Worm (Caenorhabditis elegans): Measurements from ENCODE around the gene lec-9.
A peak's percentile ranks its signal among the peaks of the same experiment; 100 is the strongest.

lec-9 gene

DNA sequence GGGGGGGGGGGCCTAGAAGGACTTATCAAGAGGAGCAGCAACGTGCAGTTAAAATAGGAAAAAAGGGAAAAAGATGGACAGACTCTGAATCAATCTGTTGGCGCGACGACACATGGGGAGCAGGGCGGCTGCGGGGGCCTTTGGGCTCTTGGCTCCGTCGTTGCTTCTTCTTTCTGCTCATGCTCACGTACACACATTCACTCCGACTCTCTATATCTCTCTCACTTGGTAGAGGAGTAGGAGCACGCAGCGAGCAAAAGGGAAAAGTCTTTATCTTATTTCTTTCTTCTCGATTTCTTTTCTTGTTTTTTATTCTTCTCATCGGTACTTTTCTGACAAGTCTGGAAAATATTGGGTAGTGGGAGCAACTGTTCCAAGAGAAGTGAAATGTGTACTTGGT, 28.1 kb downstream of the lec-9 start (continued):
- no peak for TF ChIP-seq Y5F2A.4 (GFP tag; optimal IDR thresholded peaks at IDR 0.05)

DNA sequence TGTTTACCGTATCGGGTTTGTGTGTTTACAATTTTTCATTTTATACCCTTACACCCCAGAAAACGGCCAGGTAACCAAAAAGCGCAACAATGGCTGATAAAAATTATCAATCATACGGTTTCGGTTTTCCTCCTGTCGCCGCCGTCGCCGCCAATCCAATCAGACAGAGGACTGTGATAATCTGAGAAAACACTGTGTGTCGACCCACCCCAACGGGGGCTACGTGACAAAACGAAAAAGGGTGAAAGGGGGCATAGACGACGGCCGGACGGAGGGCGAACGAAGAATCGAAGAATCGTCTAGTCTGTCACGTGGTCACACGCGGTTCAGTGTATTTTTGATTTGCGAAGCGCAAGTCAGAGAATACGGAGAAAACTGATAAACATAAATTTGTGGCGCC, 30.6 kb downstream of the lec-9 start:
- TF ChIP-seq spr-3 (GFP tag; optimal IDR thresholded peaks at IDR 0.05) (no peak), aly-2 (tag; optimal IDR thresholded peaks at IDR 0.05) (no peak), nhr-42 (GFP tag; IDR thresholded peaks at IDR 0.05) (peak; percentile 75; the same call in 1 of the 2 replicates), lin-13 (GFP tag; optimal IDR thresholded peaks at IDR 0.05) (peak; percentile 64), nhr-41 (GFP tag; IDR thresholded peaks at IDR 0.05) (peak; percentile 76; the same call in 1 of the 2 replicates), dmd-9 (GFP tag; IDR thresholded peaks at IDR 0.05) (0 out of 2 replicates have a peak, but pooled peaks have one; percentile 10), lin-38 (GFP tag; IDR thresholded peaks at IDR 0.05) (no peak), daf-8 (GFP tag; IDR thresholded peaks at IDR 0.05) (no peak), mxl-2 (GFP tag; conservative IDR thresholded peaks at IDR 0.05) (peak; percentile 72), ztf-7 (tag; optimal IDR thresholded peaks at IDR 0.05) (no peak), pha-4 (GFP tag; IDR thresholded peaks at IDR 0.05) (no peak), pha-4 (tag; optimal IDR thresholded peaks at IDR 0.05) (no peak), lir-3 (tag; optimal IDR thresholded peaks at IDR 0.05) (no peak), arid-1 (GFP tag; conservative IDR thresholded peaks at IDR 0.05) (0 out of 2 replicates have a peak, but pooled peaks have one; percentile 27), ceh-32 (tag; optimal IDR thresholded peaks at IDR 0.05; ENCODE audit: poor library complexity) (no peak), vab-7 (GFP tag; IDR thresholded peaks at IDR 0.05) (no peak), nhr-237 (tag; optimal IDR thresholded peaks at IDR 0.05) (no peak), skn-1 (tag; optimal IDR thresholded peaks at IDR 0.05) (no peak), spr-1 (tag; optimal IDR thresholded peaks at IDR 0.05) (peak; percentile 19), egl-43 (GFP tag; IDR thresholded peaks at IDR 0.05) (0 out of 2 replicates have a peak, but pooled peaks have one; percentile 64), ztf-11 (tag; optimal IDR thresholded peaks at IDR 0.05) (no peak), hmg-1.1 (GFP tag; IDR thresholded peaks at IDR 0.05) (peak; percentile 42; the same call in 1 of the 2 replicates), dmd-8 (GFP tag; IDR thresholded peaks at IDR 0.05) (no peak), nhr-6 (tag; optimal IDR thresholded peaks at IDR 0.05) (no peak), mdt-29 (GFP tag; IDR thresholded peaks at IDR 0.05) (peak; percentile 57), php-3 (GFP tag; IDR thresholded peaks at IDR 0.05) (no peak; the same call in 1 of the 2 replicates), zag-1 (tag; optimal IDR thresholded peaks at IDR 0.05) (no peak), ctbp-1 (GFP tag; IDR thresholded peaks at IDR 0.05) (peak; percentile 53; the same call in 1 of the 2 replicates), T20F7.1 (GFP tag; optimal IDR thresholded peaks at IDR 0.05) (no peak), tra-1 (GFP tag; IDR thresholded peaks at IDR 0.05) (peak; percentile 80), saeg-2 (GFP tag; IDR thresholded peaks at IDR 0.05) (0 out of 2 replicates have a peak, but pooled peaks have one; percentile 47), nhr-28 (tag; optimal IDR thresholded peaks at IDR 0.05) (peak; percentile 71), zfp-2 (tag; optimal IDR thresholded peaks at IDR 0.05) (no peak), hlh-30 (tag; optimal IDR thresholded peaks at IDR 0.05; ENCODE audit: insufficient read depth) (peak; percentile 90), R02D3.7 (tag; optimal IDR thresholded peaks at IDR 0.05) (no peak), lin-29 (GFP tag; IDR thresholded peaks at IDR 0.05) (no peak), ceh-44 (GFP tag; IDR thresholded peaks at IDR 0.05) (no peak), nhr-76 (tag; optimal IDR thresholded peaks at IDR 0.05) (no peak), sdz-12 (GFP tag; optimal IDR thresholded peaks at IDR 0.05) (no peak), unc-39 (tag; optimal IDR thresholded peaks at IDR 0.05) (no peak), nhr-10 (tag; optimal IDR thresholded peaks at IDR 0.05) (no peak), D1046.2 (GFP tag; IDR thresholded peaks at IDR 0.05) (no peak), ZK546.5 (tag; optimal IDR thresholded peaks at IDR 0.05) (no peak), egl-27 (tag; optimal IDR thresholded peaks at IDR 0.05) (no peak), F26F4.8 (GFP tag; conservative IDR thresholded peaks at IDR 0.05) (no peak), dmd-6 (GFP tag; IDR thresholded peaks at IDR 0.05) (peak; percentile 90), lim-7 (GFP tag; IDR thresholded peaks at IDR 0.05) (no peak), daf-19 (GFP tag; conservative IDR thresholded peaks at IDR 0.05) (no peak), unc-62 (GFP tag; optimal IDR thresholded peaks at IDR 0.05 in 1 of 2) (peak in 1 of 2 experiments; percentile 39), unc-62 (tag; optimal IDR thresholded peaks at IDR 0.05) (no peak)
